Worm (Caenorhabditis elegans) whole organism, L4 larva: ENCODE data around the gene sgt-1.

Experiments used
- T26A8.4 ChIP-seq: fragments of 200-800 bp; sonication (Bioruptor generic); IDR thresholded peaks from 2 replicates; pipeline ENCODE4 v1.3.6; 2022; ENCODE audit warnings: missing genetic modification characterization, missing compliant biosample characterization
- aly-2 ChIP-seq: sonication (generic microtip); optimal IDR thresholded peaks from 2 replicates; lab custom pipeline; 2018; ENCODE audit warnings: missing biosample characterization, missing genetic modification characterization
- ceh-28 ChIP-seq: fragments of 150-350 bp; optimal IDR thresholded peaks from 2 replicates; lab custom pipeline; 2014; ENCODE audit warnings: missing biosample characterization, missing genetic modification reagents, missing genetic modification characterization
- dpl-1 ChIP-seq: fragments of 150-350 bp; optimal IDR thresholded peaks from 2 replicates; lab custom pipeline; 2014; ENCODE audit warnings: missing biosample characterization, missing genetic modification reagents, missing genetic modification characterization
- egl-27 ChIP-seq: sonication (generic microtip); optimal IDR thresholded peaks from 3 replicates; lab custom pipeline; 2017; ENCODE audit warnings: missing biosample characterization, missing genetic modification reagents, missing genetic modification characterization
- fkh-10 ChIP-seq: fragments of 150-350 bp; optimal IDR thresholded peaks from 2 replicates; lab custom pipeline; 2014; ENCODE audit warnings: missing biosample characterization, missing genetic modification reagents, missing genetic modification characterization
- nhr-11 ChIP-seq: fragments of 150-350 bp; optimal IDR thresholded peaks from 2 replicates; lab custom pipeline; 2014; ENCODE audit warnings: missing biosample characterization, missing genetic modification characterization
- unc-39 ChIP-seq: sonication (generic microtip); optimal IDR thresholded peaks from 2 replicates; lab custom pipeline; 2017; ENCODE audit warnings: missing biosample characterization, missing genetic modification characterization

ce11 chrII:4879629-4880028 is 24.0 kb downstream of the sgt-1 start, which contains the start of gene gst-6:
- TF ChIP-seq unc-39, result no peak
- TF ChIP-seq fkh-10, result no peak
- no peak for TF ChIP-seq aly-2 (tag; lab: Kevin White, UChicago)
- no peak for TF ChIP-seq dpl-1
- no peak for TF ChIP-seq ceh-28 (tag; lab: Kevin White, UChicago)
- TF ChIP-seq egl-27 (tag; lab: Kevin White, UChicago), result no peak
- no peak for TF ChIP-seq nhr-11 (tag; lab: Kevin White, UChicago)
- no peak for TF ChIP-seq T26A8.4
